Fruit fly (Drosophila melanogaster): Measurements from ENCODE around the gene CG32532.
A peak's percentile ranks its signal among the peaks of the same experiment; 100 is the strongest.

CG32532 gene

DNA sequence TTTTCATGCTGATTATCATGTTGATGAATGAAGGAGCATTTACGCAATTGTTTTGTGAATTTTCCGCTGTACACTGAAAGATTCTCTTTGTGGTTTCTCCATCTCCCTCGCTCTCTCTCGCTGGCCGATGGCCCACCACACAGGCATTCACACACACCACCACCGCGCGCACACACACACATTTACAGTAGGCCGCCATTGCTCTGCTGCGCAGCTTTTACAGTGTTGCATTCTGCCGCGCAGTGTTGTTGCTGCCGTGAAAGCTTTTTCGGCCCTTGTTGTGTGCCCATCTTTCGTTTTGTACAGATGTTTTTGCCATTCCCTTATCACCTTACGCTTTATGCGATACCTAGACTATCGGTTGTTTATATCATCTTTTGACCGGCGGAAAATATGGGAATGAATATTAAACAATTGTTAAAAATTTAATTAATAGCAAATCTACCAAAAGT, 50.4 kb downstream of the CG32532 start (continued):
- no peak for TF ChIP-seq CG43689 (GFP tag; IDR thresholded peaks at IDR 0.05)
- no peak for TF ChIP-seq B-H1 (GFP tag; IDR thresholded peaks at IDR 0.05)
- TF ChIP-seq Dad (GFP tag; optimal IDR thresholded peaks at IDR 0.05): peak; percentile 12
- TF ChIP-seq onecut (GFP tag; IDR thresholded peaks at IDR 0.05): no peak
- peak; percentile 76 for TF ChIP-seq BEAF-32 (GFP tag; optimal IDR thresholded peaks at IDR 0.05)
- TF ChIP-seq CG6765 (GFP tag; optimal IDR thresholded peaks at IDR 0.05): no peak
- TF ChIP-seq grn (GFP tag; optimal IDR thresholded peaks at IDR 0.05): peak; percentile 20
- no peak for TF ChIP-seq Gsc (GFP tag; IDR thresholded peaks at IDR 0.05)
- no peak for TF ChIP-seq br (optimal IDR thresholded peaks at IDR 0.05)
- no peak for TF ChIP-seq Elba2 (GFP tag; optimal IDR thresholded peaks at IDR 0.05)
- no peak for TF ChIP-seq CG3726 (GFP tag; IDR thresholded peaks at IDR 0.05)
- TF ChIP-seq CG16863 (GFP tag; optimal IDR thresholded peaks at IDR 0.05): no peak
- peak; percentile 28 for TF ChIP-seq CG9797 (GFP tag; optimal IDR thresholded peaks at IDR 0.05)
- no peak for TF ChIP-seq wek (GFP tag; optimal IDR thresholded peaks at IDR 0.05)
- TF ChIP-seq NFAT (GFP tag; IDR thresholded peaks at IDR 0.05): peak; percentile 56
- TF ChIP-seq CG14965 (GFP tag; optimal IDR thresholded peaks at IDR 0.05; ENCODE audit: borderline replicate concordance): no peak
- no peak for TF ChIP-seq dmrt99B (tag; optimal IDR thresholded peaks at IDR 0.05)
- TF ChIP-seq dpn (GFP tag; optimal IDR thresholded peaks at IDR 0.05): no peak
- TF ChIP-seq CG32532 (GFP tag; IDR thresholded peaks at IDR 0.05): peak; percentile 68
- peak; percentile 49; the same call in 2 of the 3 replicates for TF ChIP-seq CG16813 (GFP tag; IDR thresholded peaks at IDR 0.05; ENCODE audit: partially characterized antibody)
- TF ChIP-seq dysf (GFP tag; IDR thresholded peaks at IDR 0.05): no peak
- TF ChIP-seq Med (GFP tag): peak; percentile 86
- TF ChIP-seq az2 (GFP tag; optimal IDR thresholded peaks at IDR 0.05): no peak
- TF ChIP-seq ind (GFP tag; optimal IDR thresholded peaks at IDR 0.05): no peak
- no peak for TF ChIP-seq Gug (GFP tag; IDR thresholded peaks at IDR 0.05)
- TF ChIP-seq ERR (GFP tag; optimal IDR thresholded peaks at IDR 0.05): peak; percentile 1
- peak; percentile 59 to 84 for TF ChIP-seq Trl (optimal IDR thresholded peaks at IDR 0.05)
- TF ChIP-seq Trl (GFP tag; optimal IDR thresholded peaks at IDR 0.05): no peak
- peak; percentile 8 for TF ChIP-seq nom (GFP tag; optimal IDR thresholded peaks at IDR 0.05)
- TF ChIP-seq sd (tag; optimal IDR thresholded peaks at IDR 0.05): peak; percentile 12
- TF ChIP-seq CG8924 (tag; optimal IDR thresholded peaks at IDR 0.05): no peak
- no peak for TF ChIP-seq CG13123 (GFP tag; optimal IDR thresholded peaks at IDR 0.05)
- TF ChIP-seq stc (GFP tag; IDR thresholded peaks at IDR 0.05): no peak
- TF ChIP-seq CG2120 (GFP tag; optimal IDR thresholded peaks at IDR 0.05): peak; percentile 10
- no peak for TF ChIP-seq pb (GFP tag; optimal IDR thresholded peaks at IDR 0.05)
- no peak; the same call in 1 of the 2 replicates for TF ChIP-seq CG9932 (GFP tag; IDR thresholded peaks at IDR 0.05)
- no peak for TF ChIP-seq fd3F (GFP tag; optimal IDR thresholded peaks at IDR 0.05)
- TF ChIP-seq jing (GFP tag; optimal IDR thresholded peaks at IDR 0.05): no peak
- TF ChIP-seq CG11723 (GFP tag; optimal IDR thresholded peaks at IDR 0.05): no peak
- peak; percentile 23 for TF ChIP-seq Dp (GFP tag; optimal IDR thresholded peaks at IDR 0.05)
- TF ChIP-seq CG10321 (GFP tag; IDR thresholded peaks at IDR 0.05): no peak
- TF ChIP-seq MBD-R2 (GFP tag; IDR thresholded peaks at IDR 0.05): peak; percentile 21; the same call in 1 of the 2 replicates
- no peak for TF ChIP-seq tup (GFP tag; optimal IDR thresholded peaks at IDR 0.05)
- no peak for TF ChIP-seq Nf-YA (GFP tag; IDR thresholded peaks at IDR 0.05)
- peak; percentile 58; the same call in 1 of the 3 replicates for TF ChIP-seq zen2 (GFP tag; IDR thresholded peaks at IDR 0.05; ENCODE audit: partially characterized antibody)
- no peak for TF ChIP-seq Bdp1 (GFP tag; optimal IDR thresholded peaks at IDR 0.05)
- TF ChIP-seq bigmax (GFP tag; optimal IDR thresholded peaks at IDR 0.05): no peak
- TF ChIP-seq GATAe (GFP tag; conservative IDR thresholded peaks at IDR 0.05): no peak
- TF ChIP-seq HmgZ (tag; optimal IDR thresholded peaks at IDR 0.05): peak; percentile 33
- peak; percentile 57 for TF ChIP-seq ci (GFP tag; IDR thresholded peaks at IDR 0.05)
- no peak for TF ChIP-seq CG12071 (GFP tag; optimal IDR thresholded peaks at IDR 0.05)
- TF ChIP-seq ro (GFP tag; IDR thresholded peaks at IDR 0.05): no peak
- TF ChIP-seq salm (tag; optimal IDR thresholded peaks at IDR 0.05): no peak

Data from whole organism, embryonic.